Fruit fly (Drosophila melanogaster) whole organism, wandering third instar larva: Measurements from ENCODE around the gene CG14219.

Experiments
- Abd-B ChIP-seq: fragments of >200 bp; optimal IDR thresholded peaks from 2 replicates; lab custom pipeline; 2017; ENCODE audit warnings: missing biosample characterization, missing genetic modification characterization
- CG9705 ChIP-seq: fragments of 200-800 bp; sonication (Bioruptor generic); optimal IDR thresholded peaks from 2 replicates; lab custom pipeline; 2018; ENCODE audit warnings: missing biosample characterization, mild to moderate bottlenecking, missing genetic modification characterization
- Dif ChIP-seq: fragments of 200-275, 200-300 bp; sonication (Bioruptor generic); optimal IDR thresholded peaks from 2 replicates; lab custom pipeline; 2018; ENCODE audit warnings: missing biosample characterization, missing genetic modification characterization; ENCODE audit not compliant: partially characterized antibody
- GATAd ChIP-seq: sonication (Bioruptor generic); optimal IDR thresholded peaks from 2 replicates; lab custom pipeline; 2016; ENCODE audit warnings: missing biosample characterization, missing genetic modification characterization
- Myc ChIP-seq: fragments of >200 bp; optimal IDR thresholded peaks from 2 replicates; lab custom pipeline; 2017
- Vsx2 ChIP-seq: fragments of 200-300, 225-300 bp; sonication (Bioruptor generic); optimal IDR thresholded peaks from 2 replicates; lab custom pipeline; 2018; ENCODE audit warnings: missing biosample characterization, missing genetic modification characterization; ENCODE audit not compliant: partially characterized antibody
- fru ChIP-seq: fragments of 200-800 bp; sonication (Bioruptor generic); optimal IDR thresholded peaks from 3 replicates; lab custom pipeline; 2016; ENCODE audit warnings: missing biosample characterization, mild to moderate bottlenecking, missing genetic modification characterization
- jim ChIP-seq: fragments of 175-275, 200-325 bp; sonication (Bioruptor generic); optimal IDR thresholded peaks from 2 replicates; lab custom pipeline; 2016; ENCODE audit warnings: missing biosample characterization, mild to moderate bottlenecking, missing genetic modification characterization

DNA sequence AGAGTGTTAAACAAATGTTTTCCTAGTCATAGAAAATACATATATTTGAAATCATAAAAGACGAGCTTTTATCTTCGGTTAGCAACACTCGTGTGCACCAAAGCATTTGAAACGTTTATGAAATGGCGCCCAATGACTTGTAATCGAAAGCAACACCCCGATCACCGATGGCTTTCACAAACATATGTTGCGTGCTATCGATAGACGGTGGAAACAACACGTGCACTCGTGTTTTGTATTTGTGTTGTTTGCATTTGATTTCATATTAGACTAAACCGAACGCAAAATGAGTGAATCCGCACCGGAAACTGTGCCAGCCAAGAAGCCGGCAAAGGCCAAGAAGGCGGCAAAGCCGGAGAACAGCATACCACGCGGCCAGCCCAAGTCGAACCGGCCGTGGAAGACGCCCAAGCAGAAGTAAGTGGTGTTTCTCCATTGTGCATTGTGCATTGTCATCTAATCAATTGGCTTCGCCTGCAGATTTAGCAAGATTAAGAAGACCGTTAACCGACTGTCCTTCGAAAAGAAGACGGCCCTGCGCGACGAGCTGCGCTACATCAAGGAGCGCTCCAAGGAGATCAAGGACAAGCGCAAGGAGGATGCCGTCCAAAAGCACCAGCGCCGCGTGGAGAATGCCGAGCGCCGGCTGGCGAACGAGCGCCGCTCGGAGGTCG is 26.2 kb upstream of the CG14219 start, which contains the start of gene CG14210:
- TF ChIP-seq CG9705 (GFP tag; lab: Kevin White, UChicago) (no peak), fru (GFP tag; lab: Kevin White, UChicago) (no peak), jim (no peak), Dif (GFP tag; lab: Kevin White, UChicago) (no peak), Myc (lab: Kevin White, UChicago) (no peak), Vsx2 (GFP tag; lab: Kevin White, UChicago) (no peak), Abd-B (no peak), GATAd (GFP tag; lab: Kevin White, UChicago) (no peak)
